Fruit fly (Drosophila melanogaster) whole organism, embryonic: ENCODE results near the gene CG5808.

Source experiments
- B-H1 ChIP-seq: fragments of 200-800 bp; sonication (Bioruptor generic); IDR thresholded peaks from 3 replicates; pipeline ENCODE4 v1.3.6; 2022; ENCODE audit warnings: missing biosample characterization, missing genetic modification characterization
- B-H2 ChIP-seq: fragments of 200-800 bp; sonication (Bioruptor generic); optimal IDR thresholded peaks from 2 replicates; lab custom pipeline; 2018; ENCODE audit warnings: missing biosample characterization, mild to moderate bottlenecking, missing genetic modification characterization
- CG11696 ChIP-seq: fragments of 200-800 bp; sonication (Bioruptor generic); IDR thresholded peaks from 2 replicates; pipeline ENCODE4 v1.3.6; 2022; ENCODE audit warnings: missing biosample characterization, missing genetic modification characterization
- CG12104 ChIP-seq: fragments of 200-800 bp; sonication (Bioruptor generic); optimal IDR thresholded peaks from 3 replicates; lab custom pipeline; 2016; ENCODE audit warnings: missing biosample characterization, missing genetic modification characterization
- CG13287 ChIP-seq: fragments of 200-800 bp; sonication (Bioruptor generic); IDR thresholded peaks from 2 replicates; pipeline ENCODE4 v1.3.6; 2022; ENCODE audit warnings: missing biosample characterization, missing genetic modification characterization; ENCODE audit not compliant: partially characterized antibody
- CG13424 ChIP-seq: fragments of 200-800 bp; sonication (Bioruptor generic); optimal IDR thresholded peaks from 2 replicates; lab custom pipeline; 2019; ENCODE audit warnings: missing biosample characterization, mild to moderate bottlenecking, missing genetic modification characterization, moderate library complexity
- CG16815 ChIP-seq: fragments of 200-800 bp; sonication (Bioruptor generic); optimal IDR thresholded peaks from 3 replicates; lab custom pipeline; 2017; ENCODE audit warnings: missing biosample characterization, mild to moderate bottlenecking, missing genetic modification characterization
- CG16863 ChIP-seq: fragments of 200-800 bp; sonication (Bioruptor generic); optimal IDR thresholded peaks from 3 replicates; lab custom pipeline; 2016; ENCODE audit warnings: missing biosample characterization, missing genetic modification characterization
- CG1792 ChIP-seq: fragments of 200-800 bp; sonication (Bioruptor generic); optimal IDR thresholded peaks from 2 replicates; lab custom pipeline; 2016; ENCODE audit warnings: missing biosample characterization, missing genetic modification characterization
- CG18476 ChIP-seq: fragments of 200-800 bp; sonication (Bioruptor generic); optimal IDR thresholded peaks from 2 replicates; lab custom pipeline; 2016; ENCODE audit warnings: missing biosample characterization, mild to moderate bottlenecking, missing genetic modification characterization
- CG2129 ChIP-seq: fragments of 200-800 bp; sonication (Bioruptor generic); IDR thresholded peaks from 2 replicates; pipeline ENCODE4 v1.3.6; 2022; ENCODE audit warnings: missing biosample characterization, missing genetic modification characterization; ENCODE audit not compliant: partially characterized antibody
- CG3163 ChIP-seq: fragments of 200-800 bp; sonication (Bioruptor generic); optimal IDR thresholded peaks from 3 replicates; lab custom pipeline; 2016; ENCODE audit warnings: missing biosample characterization, missing genetic modification characterization
- CG32772 ChIP-seq: fragments of 200-800 bp; sonication (Bioruptor generic); IDR thresholded peaks from 2 replicates; pipeline ENCODE4 v1.3.6; 2022; ENCODE audit warnings: missing biosample characterization, missing genetic modification characterization
- CG4328 ChIP-seq: fragments of 200-800 bp; sonication (Bioruptor generic); optimal IDR thresholded peaks from 3 replicates; lab custom pipeline; 2017; ENCODE audit warnings: missing biosample characterization, missing genetic modification reagents, missing genetic modification characterization
- CG5180 ChIP-seq: fragments of 200-800 bp; sonication (Bioruptor generic); optimal IDR thresholded peaks from 3 replicates; lab custom pipeline; 2017; ENCODE audit warnings: missing biosample characterization, missing genetic modification characterization, mild to moderate bottlenecking, moderate library complexity, missing genetic modification reagents
- CG6765 ChIP-seq: fragments of 200-800 bp; sonication (Bioruptor generic); optimal IDR thresholded peaks from 3 replicates; lab custom pipeline; 2017; ENCODE audit warnings: missing biosample characterization, mild to moderate bottlenecking, missing genetic modification characterization
- CG8944 ChIP-seq: fragments of 200-800 bp; sonication (Bioruptor generic); optimal IDR thresholded peaks from 3 replicates; lab custom pipeline; 2016; ENCODE audit warnings: missing biosample characterization, missing genetic modification characterization
- CG9609 ChIP-seq: fragments of 200-800 bp; sonication (Bioruptor generic); optimal IDR thresholded peaks from 3 replicates; lab custom pipeline; 2016; ENCODE audit warnings: missing biosample characterization, missing genetic modification characterization
- CG9876 ChIP-seq: fragments of 200-800 bp; sonication (Bioruptor generic); optimal IDR thresholded peaks from 2 replicates; lab custom pipeline; 2016; ENCODE audit warnings: missing biosample characterization, missing genetic modification characterization
- CTCF ChIP-seq: fragments of 200-800 bp; sonication (Bioruptor generic); optimal IDR thresholded peaks from 2 replicates; lab custom pipeline; 2017; ENCODE audit warnings: missing biosample characterization, mild to moderate bottlenecking, missing genetic modification characterization, moderate library complexity
- CkIIα-i1 ChIP-seq: fragments of 200-800 bp; sonication (Bioruptor generic); IDR thresholded peaks from 2 replicates; pipeline ENCODE4 v1.3.6; 2022; ENCODE audit warnings: missing biosample characterization, missing genetic modification characterization
- CoRest ChIP-seq: fragments of 200-800 bp; sonication (Bioruptor generic); optimal IDR thresholded peaks from 3 replicates; lab custom pipeline; 2018; ENCODE audit warnings: missing biosample characterization, mild to moderate bottlenecking, missing genetic modification characterization, moderate library complexity
- D ChIP-seq, 2 experiments: fragments of 200-800 bp in 1 of 2; fragments of >200 bp in 1 of 2; sonication (Bioruptor generic) in 1 of 2; optimal IDR thresholded peaks; 2 replicates in 1 of 2; 3 replicates in 1 of 2; lab custom pipeline; 2017; ENCODE audit warnings: mild to moderate bottlenecking in 1 of 2, missing biosample characterization in 1 of 2, missing genetic modification characterization in 1 of 2, missing genetic modification reagents in 1 of 2
- Dfd ChIP-seq, 2 experiments: fragments of >200 bp; optimal IDR thresholded peaks; 2 replicates each; lab custom pipeline; 2017; ENCODE audit warnings: missing biosample characterization in 2 of 2, missing genetic modification characterization in 2 of 2
- HLH54F ChIP-seq: fragments of 200-800 bp; sonication (Bioruptor generic); optimal IDR thresholded peaks from 3 replicates; lab custom pipeline; 2016; ENCODE audit warnings: missing biosample characterization, missing genetic modification characterization
- HmgD ChIP-seq: fragments of 200-800 bp; sonication (Bioruptor generic); optimal IDR thresholded peaks from 3 replicates; lab custom pipeline; 2016; ENCODE audit warnings: missing biosample characterization, missing genetic modification characterization
- Hsf ChIP-seq: fragments of 200-800 bp; sonication (Bioruptor generic); optimal IDR thresholded peaks from 3 replicates; lab custom pipeline; 2016; ENCODE audit warnings: missing biosample characterization, missing genetic modification characterization
- Mrtf ChIP-seq: fragments of 200-800 bp; sonication (Bioruptor generic); IDR thresholded peaks from 3 replicates; pipeline ENCODE4 v1.3.6; 2022; ENCODE audit warnings: missing biosample characterization, missing genetic modification characterization
- NFAT ChIP-seq: fragments of 200-800 bp; sonication (Bioruptor generic); IDR thresholded peaks from 2 replicates; pipeline ENCODE4 v1.3.6; 2022; ENCODE audit warnings: missing biosample characterization, missing genetic modification characterization
- NK7.1 ChIP-seq: fragments of 200-800 bp; sonication (Bioruptor generic); optimal IDR thresholded peaks from 3 replicates; lab custom pipeline; 2016; ENCODE audit warnings: missing biosample characterization, missing genetic modification characterization
- Neu2 ChIP-seq: fragments of 200-800 bp; sonication (Bioruptor generic); optimal IDR thresholded peaks from 3 replicates; lab custom pipeline; 2016; ENCODE audit warnings: missing biosample characterization, missing genetic modification characterization, borderline replicate concordance
- Rx ChIP-seq: fragments of 200-800 bp; sonication (Bioruptor generic); IDR thresholded peaks from 2 replicates; pipeline ENCODE4 v1.3.6; 2022; ENCODE audit warnings: missing biosample characterization, missing genetic modification characterization
- Sin3A ChIP-seq: fragments of >200 bp; optimal IDR thresholded peaks from 2 replicates; lab custom pipeline; 2018
- YL-1 ChIP-seq: fragments of 200-800 bp; sonication (Bioruptor generic); optimal IDR thresholded peaks from 3 replicates; lab custom pipeline; 2017; ENCODE audit warnings: missing biosample characterization, mild to moderate bottlenecking, missing genetic modification characterization
- ara ChIP-seq: fragments of 200-800 bp; sonication (Bioruptor generic); IDR thresholded peaks from 2 replicates; pipeline ENCODE4 v1.3.6; 2022; ENCODE audit warnings: missing biosample characterization, missing genetic modification characterization
- chn ChIP-seq: fragments of 200-800 bp; sonication (Bioruptor generic); optimal IDR thresholded peaks from 2 replicates; lab custom pipeline; 2016; ENCODE audit warnings: missing biosample characterization, missing genetic modification characterization
- dmrt11E ChIP-seq: fragments of 200-800 bp; sonication (Bioruptor generic); optimal IDR thresholded peaks from 3 replicates; lab custom pipeline; 2018; ENCODE audit warnings: missing biosample characterization, mild to moderate bottlenecking, missing genetic modification characterization, moderate library complexity
- dysf ChIP-seq: fragments of 200-800 bp; sonication (Bioruptor generic); IDR thresholded peaks from 3 replicates; pipeline ENCODE4 v1.3.6; 2022; ENCODE audit warnings: missing biosample characterization, missing genetic modification characterization
- eyg ChIP-seq: fragments of 200-800 bp; sonication (Bioruptor generic); optimal IDR thresholded peaks from 3 replicates; lab custom pipeline; 2016; ENCODE audit warnings: missing biosample characterization, missing genetic modification characterization
- fd96Cb ChIP-seq: fragments of 200-800 bp; sonication (Bioruptor generic); optimal IDR thresholded peaks from 2 replicates; lab custom pipeline; 2018; ENCODE audit warnings: missing biosample characterization, mild to moderate bottlenecking, missing genetic modification characterization, moderate library complexity
- h ChIP-seq: fragments of >200 bp; optimal IDR thresholded peaks from 2 replicates; lab custom pipeline; 2017
- klu ChIP-seq: fragments of 200-800 bp; sonication (Bioruptor generic); IDR thresholded peaks from 2 replicates; pipeline ENCODE4 v1.3.6; 2022; ENCODE audit warnings: missing biosample characterization, missing genetic modification characterization
- nom ChIP-seq: fragments of 200-800 bp; sonication (Bioruptor generic); optimal IDR thresholded peaks from 2 replicates; lab custom pipeline; 2017; ENCODE audit warnings: missing biosample characterization, missing genetic modification characterization, mild to moderate bottlenecking, moderate library complexity, missing genetic modification reagents
- oc ChIP-seq: fragments of 200-800 bp; sonication (Bioruptor generic); optimal IDR thresholded peaks from 2 replicates; lab custom pipeline; 2018; ENCODE audit warnings: missing biosample characterization, mild to moderate bottlenecking, missing genetic modification characterization, moderate library complexity
- phol ChIP-seq: fragments of 200-800 bp; sonication (Bioruptor generic); optimal IDR thresholded peaks from 3 replicates; lab custom pipeline; 2018; ENCODE audit warnings: missing biosample characterization, mild to moderate bottlenecking, missing genetic modification characterization, moderate library complexity
- ranshi ChIP-seq: fragments of 200-800 bp; sonication (Bioruptor generic); IDR thresholded peaks from 2 replicates; pipeline ENCODE4 v1.3.6; 2022; ENCODE audit warnings: missing biosample characterization, missing genetic modification characterization
- slp2 ChIP-seq: fragments of 200-800 bp; sonication (Bioruptor generic); optimal IDR thresholded peaks from 2 replicates; lab custom pipeline; 2016; ENCODE audit warnings: missing biosample characterization, missing genetic modification characterization
- tin ChIP-seq: fragments of 200-800 bp; sonication (Bioruptor generic); optimal IDR thresholded peaks from 3 replicates; lab custom pipeline; 2016; ENCODE audit warnings: missing biosample characterization, missing genetic modification characterization
- trh ChIP-seq: fragments of 200-800 bp; sonication (Bioruptor generic); optimal IDR thresholded peaks from 2 replicates; lab custom pipeline; 2016; ENCODE audit warnings: missing biosample characterization, missing genetic modification characterization
- usp ChIP-seq: fragments of >200 bp; optimal IDR thresholded peaks from 2 replicates; lab custom pipeline; 2017; ENCODE audit warnings: missing biosample characterization, missing genetic modification characterization
- zen ChIP-seq: fragments of 200-800 bp; sonication (Bioruptor generic); optimal IDR thresholded peaks from 3 replicates; lab custom pipeline; 2018; ENCODE audit warnings: missing biosample characterization, mild to moderate bottlenecking, missing genetic modification characterization, moderate library complexity
- zfh2 ChIP-seq: fragments of 200-800 bp; sonication (Bioruptor generic); optimal IDR thresholded peaks from 2 replicates; lab custom pipeline; 2016; ENCODE audit warnings: missing biosample characterization, missing genetic modification characterization

The CG5808 gene

dm6 chr3R:24850420-24850819 is 33.6 kb upstream of the CG5808 start, which contains the start of gene CG7006 (continued):
- TF ChIP-seq CG2129 (GFP tag; lab: Robert Waterston, UW) (0 out of 2 replicates have a peak, but pooled peaks have one; percentile 16), Mrtf (no peak), CG11696 (GFP tag; lab: Robert Waterston, UW) (no peak), CG13424 (peak; percentile 43), fd96Cb (tag; lab: Kevin White, UChicago) (peak; percentile 12), CG1792 (peak; percentile 72), CG18476 (GFP tag; lab: Kevin White, UChicago) (peak; percentile 48), CG8944 (GFP tag; lab: Kevin White, UChicago) (peak; percentile 82), slp2 (GFP tag; lab: Kevin White, UChicago) (peak; percentile 60), B-H1 (GFP tag; lab: Robert Waterston, UW) (no peak), klu (peak; percentile 62; the same call in 1 of the 2 replicates), usp (GFP tag; lab: Kevin White, UChicago) (no peak), Rx (GFP tag; lab: Robert Waterston, UW) (peak; percentile 32; the same call in 1 of the 2 replicates), nom (no peak), Dfd (GFP tag; optimal IDR thresholded peaks at IDR 0.05; lab: Kevin White, UChicago) (no peak), h (lab: Kevin White, UChicago) (no peak), NFAT (GFP tag; lab: Robert Waterston, UW) (peak; percentile 94), CG13287 (GFP tag; lab: Robert Waterston, UW) (peak; percentile 85), ranshi (GFP tag; lab: Robert Waterston, UW) (peak; percentile 71), CkIIα-i1 (no peak), dysf (GFP tag; lab: Robert Waterston, UW) (peak; percentile 51; the same call in 1 of the 3 replicates), ara (peak; percentile 39; the same call in 1 of the 2 replicates), CTCF (GFP tag; lab: Kevin White, UChicago) (no peak), tin (GFP tag; lab: Kevin White, UChicago) (peak; percentile 71), YL-1 (peak; percentile 45), Sin3A (lab: Kevin White, UChicago) (peak; percentile 2), zfh2 (peak; percentile 91), trh (GFP tag; lab: Kevin White, UChicago) (peak; percentile 55), CG16815 (GFP tag; lab: Kevin White, UChicago) (peak; percentile 62), eyg (GFP tag; lab: Kevin White, UChicago) (peak; percentile 50), CG16863 (GFP tag; lab: Kevin White, UChicago) (peak; percentile 43), phol (peak; percentile 69), D (optimal IDR thresholded peaks at IDR 0.05; lab: Kevin White, UChicago) (no peak), D (GFP tag; optimal IDR thresholded peaks at IDR 0.05; lab: Kevin White, UChicago) (no peak), HLH54F (GFP tag; lab: Kevin White, UChicago) (peak; percentile 87), Hsf (GFP tag; lab: Kevin White, UChicago) (peak; percentile 74), CG3163 (GFP tag; lab: Kevin White, UChicago) (peak; percentile 59), oc (no peak), CoRest (tag; lab: Kevin White, UChicago) (peak; percentile 58), CG6765 (GFP tag; lab: Kevin White, UChicago) (no peak), NK7.1 (peak; percentile 38), zen (peak; percentile 37), chn (GFP tag; lab: Kevin White, UChicago) (peak; percentile 68), CG4328 (peak; percentile 46), Neu2 (GFP tag; lab: Kevin White, UChicago) (no peak), CG9609 (GFP tag; lab: Kevin White, UChicago) (peak; percentile 78), CG5180 (GFP tag; lab: Kevin White, UChicago) (no peak), B-H2 (GFP tag; lab: Kevin White, UChicago) (peak; percentile 90), dmrt11E (tag; lab: Kevin White, UChicago) (peak; percentile 55), CG12104 (GFP tag; lab: Kevin White, UChicago) (no peak), CG32772 (peak; percentile 50; the same call in 1 of the 2 replicates), CG9876 (GFP tag; lab: Kevin White, UChicago) (peak; percentile 70), HmgD (GFP tag; lab: Kevin White, UChicago) (peak; percentile 76)
